Worm (Caenorhabditis elegans): ENCODE results near the gene C08E3.14.
"Not testable (repeated sequence)": the region's sequence is repeated elsewhere in the genome, so short reads cannot be mapped to it uniquely, and the experiment has no call there.

DNA sequence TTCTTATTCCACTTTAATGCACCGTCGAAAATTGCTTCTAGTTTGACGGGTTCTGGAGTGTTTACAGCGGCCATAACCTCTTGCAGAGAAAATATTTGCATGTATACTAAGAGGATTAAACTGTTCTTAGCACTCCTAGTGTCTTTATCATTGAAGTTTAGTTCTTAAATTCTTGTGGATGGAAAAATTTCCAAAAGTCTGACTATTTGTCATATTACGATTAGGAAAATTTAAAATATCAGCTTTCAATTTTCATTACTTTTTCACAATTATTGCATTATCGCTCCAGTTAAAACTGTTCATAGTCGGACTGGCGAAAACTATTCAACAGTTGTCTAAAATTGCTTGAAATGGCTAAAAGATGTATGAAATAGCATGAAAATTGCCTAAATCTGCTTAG is 35.1 kb downstream of the C08E3.14 start, which contains the start of gene ZC204.13:
- TF ChIP-seq tbx-37 (GFP tag; conservative IDR thresholded peaks at IDR 0.05); sea-1 (GFP tag; conservative IDR thresholded peaks at IDR 0.05); ets-7 (tag; optimal IDR thresholded peaks at IDR 0.05); hmg-4 (GFP tag; optimal IDR thresholded peaks at IDR 0.05); F13C5.2 (tag; optimal IDR thresholded peaks at IDR 0.05): not testable (repeated sequence)

Measured in whole organism, early embryonic.